Worm (Caenorhabditis elegans): ENCODE data around the gene spp-10.
A peak's percentile ranks its signal among the peaks of the same experiment; 100 is the strongest.

DNA sequence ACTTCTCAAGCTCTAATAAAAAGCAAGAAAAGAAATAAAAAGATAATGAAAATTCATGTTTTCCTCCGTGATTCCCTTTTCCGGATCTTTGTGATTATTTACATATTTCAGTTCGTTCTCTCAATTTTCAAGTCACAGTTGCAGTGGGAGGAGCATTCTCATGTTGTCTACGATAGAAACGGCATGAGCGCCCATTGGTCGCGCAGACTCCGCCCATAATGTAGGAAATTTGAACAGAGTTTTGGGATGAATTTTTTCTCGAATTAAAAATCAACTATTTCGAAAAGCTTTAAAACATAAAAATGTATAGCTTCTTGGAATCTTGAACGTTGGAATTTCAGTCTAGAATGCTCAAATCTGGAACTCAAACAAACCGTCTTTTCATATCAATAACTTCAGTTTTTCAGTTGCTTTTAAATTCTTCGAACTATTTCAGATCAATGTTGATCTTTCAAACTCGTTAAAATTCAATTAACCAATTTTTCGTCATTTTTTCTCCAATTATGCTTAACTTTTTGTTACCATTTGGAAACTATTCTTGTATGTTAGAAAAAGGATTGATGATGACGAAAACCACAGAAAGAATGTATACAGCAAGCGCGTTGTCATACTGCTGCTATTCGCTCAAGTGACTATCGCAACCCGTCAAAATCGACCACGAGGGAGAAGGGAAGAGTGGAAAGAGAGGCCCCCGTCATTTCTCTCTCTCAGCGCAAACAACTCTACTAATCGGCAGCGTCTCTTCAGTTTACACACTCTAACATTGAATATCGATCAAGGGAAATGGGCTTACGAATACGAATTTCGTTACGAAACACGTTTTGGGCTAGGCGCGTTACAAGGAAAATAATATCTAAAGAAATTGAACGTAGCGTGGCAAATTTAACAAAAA lies 45.2 kb upstream of the spp-10 start:
- TF ChIP-seq nhr-76 (tag; optimal IDR thresholded peaks at IDR 0.05) (no peak), unc-62 (GFP tag; optimal IDR thresholded peaks at IDR 0.05) (peak; percentile 72), ztf-4 (tag; optimal IDR thresholded peaks at IDR 0.05) (peak; percentile 16), ceh-82 (tag; optimal IDR thresholded peaks at IDR 0.05) (peak; percentile 31), ceh-9 (tag; optimal IDR thresholded peaks at IDR 0.05) (no peak), pha-4 (tag; optimal IDR thresholded peaks at IDR 0.05) (peak; percentile 81), aly-2 (tag; optimal IDR thresholded peaks at IDR 0.05) (peak; percentile 78), lin-39 (tag; optimal IDR thresholded peaks at IDR 0.05) (peak; percentile 78), ZK546.5 (tag; optimal IDR thresholded peaks at IDR 0.05) (no peak), nhr-11 (tag; optimal IDR thresholded peaks at IDR 0.05) (no peak), nhr-25 (tag; optimal IDR thresholded peaks at IDR 0.05) (peak; percentile 86), R02D3.7 (tag; optimal IDR thresholded peaks at IDR 0.05) (peak; percentile 67), nhr-12 (tag; optimal IDR thresholded peaks at IDR 0.05) (no peak), sea-2 (GFP tag; optimal IDR thresholded peaks at IDR 0.05) (no peak)
